Fruit fly (Drosophila melanogaster): Measurements from ENCODE around the gene Sfp87B.

The Sfp87B gene

DNA sequence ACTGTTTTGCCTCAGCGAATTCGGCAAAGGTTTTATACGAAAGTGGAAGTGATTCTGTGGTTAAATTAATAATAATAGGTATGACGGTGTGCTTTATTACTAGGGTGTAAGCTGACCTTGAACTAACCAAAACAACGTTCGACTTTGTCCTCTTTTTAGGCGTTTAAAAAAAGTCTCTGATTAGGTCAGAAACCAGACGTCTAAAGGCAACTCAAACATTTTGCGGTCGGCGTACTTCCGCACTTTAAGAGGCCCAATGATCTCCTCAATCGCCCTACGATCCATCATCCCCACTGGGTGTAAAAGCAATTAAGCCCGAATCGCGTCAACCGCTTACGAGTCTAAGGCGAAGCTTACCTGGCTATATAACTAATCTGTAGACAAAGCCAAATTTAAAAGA is 33.8 kb upstream of the Sfp87B start, which contains the start of gene Cyp313a3:
Gene Cyp313a3 (minus strand): TSS at position 101 of the 400 bp plus-strand sequence.
- no peak for TF ChIP-seq CG8159 (tag; optimal IDR thresholded peaks at IDR 0.05)
- no peak for TF ChIP-seq CG15710 (tag; optimal IDR thresholded peaks at IDR 0.05)
- TF ChIP-seq CG34367 (tag; optimal IDR thresholded peaks at IDR 0.05), result no peak
- TF ChIP-seq Pif1B (GFP tag; optimal IDR thresholded peaks at IDR 0.05), result no peak
- no peak for TF ChIP-seq CG8301 (tag; optimal IDR thresholded peaks at IDR 0.05)
- TF ChIP-seq Snoo (tag; optimal IDR thresholded peaks at IDR 0.05), result no peak
- no peak for TF ChIP-seq CG9948 (tag; optimal IDR thresholded peaks at IDR 0.05)
- no peak for TF ChIP-seq Ets98B (GFP tag; IDR thresholded peaks at IDR 0.05)
- no peak for TF ChIP-seq CG13204 (GFP tag; optimal IDR thresholded peaks at IDR 0.05)
- TF ChIP-seq Pif1A (GFP tag; optimal IDR thresholded peaks at IDR 0.05), result no peak
- no peak for TF ChIP-seq CG32121 (GFP tag; IDR thresholded peaks at IDR 0.05)
- TF ChIP-seq rn (GFP tag; IDR thresholded peaks at IDR 0.05), result no peak
- TF ChIP-seq EcR (GFP tag; optimal IDR thresholded peaks at IDR 0.05), result no peak
- no peak for TF ChIP-seq CG17806 (tag; optimal IDR thresholded peaks at IDR 0.05)
- no peak for TF ChIP-seq D1 (tag; optimal IDR thresholded peaks at IDR 0.05)
- TF ChIP-seq CG14655 (GFP tag; optimal IDR thresholded peaks at IDR 0.05), result no peak
- no peak for TF ChIP-seq CG4496 (GFP tag; IDR thresholded peaks at IDR 0.05)
- no peak for TF ChIP-seq fd96Ca (GFP tag; IDR thresholded peaks at IDR 0.05)
- TF ChIP-seq CG10348 (GFP tag; IDR thresholded peaks at IDR 0.05), result no peak

DNA sequence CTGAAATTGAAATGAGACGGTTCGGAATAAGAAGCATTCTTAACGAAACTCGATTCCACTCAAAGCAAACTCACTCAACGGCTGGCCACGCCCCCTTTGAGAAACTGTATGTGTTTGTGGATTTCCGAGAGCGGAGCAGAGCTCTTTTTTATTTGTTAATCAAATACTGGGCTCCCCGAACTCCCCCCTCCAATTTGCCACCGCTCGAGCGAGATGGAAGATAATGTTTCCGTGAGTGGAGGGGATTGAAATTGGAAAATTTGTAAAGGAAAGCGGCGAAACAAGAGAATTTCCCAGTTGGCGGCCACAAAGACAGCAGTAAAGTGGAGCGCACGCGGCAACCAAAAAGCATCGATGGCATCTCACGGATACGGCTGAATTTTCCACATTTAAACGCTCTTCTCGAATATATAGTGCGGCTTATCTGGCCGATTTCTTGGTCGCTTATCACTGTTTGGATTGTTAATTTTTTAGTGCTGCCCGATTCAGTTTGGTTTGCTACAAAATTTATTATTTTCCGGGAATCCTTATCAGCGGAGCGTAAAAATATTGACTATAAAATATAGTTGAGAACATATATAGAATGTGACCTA is 28.4 kb upstream of the Sfp87B start:
- peak; percentile 16 for TF ChIP-seq CG13204 (GFP tag; optimal IDR thresholded peaks at IDR 0.05)
- no peak for TF ChIP-seq D1 (tag; optimal IDR thresholded peaks at IDR 0.05)
- no peak for TF ChIP-seq Pif1A (GFP tag; optimal IDR thresholded peaks at IDR 0.05)
- TF ChIP-seq rn (GFP tag; IDR thresholded peaks at IDR 0.05), result no peak
- TF ChIP-seq fd96Ca (GFP tag; IDR thresholded peaks at IDR 0.05), result peak; percentile 52; the same call in 1 of the 3 replicates
- peak; percentile 31; the same call in 1 of the 3 replicates for TF ChIP-seq CG4496 (GFP tag; IDR thresholded peaks at IDR 0.05)
- no peak for TF ChIP-seq Snoo (tag; optimal IDR thresholded peaks at IDR 0.05)
- TF ChIP-seq EcR (GFP tag; optimal IDR thresholded peaks at IDR 0.05), result no peak
- no peak for TF ChIP-seq CG17806 (tag; optimal IDR thresholded peaks at IDR 0.05)
- TF ChIP-seq Ets98B (GFP tag; IDR thresholded peaks at IDR 0.05), result no peak; the same call in 1 of the 2 replicates
- TF ChIP-seq CG8301 (tag; optimal IDR thresholded peaks at IDR 0.05), result no peak
- no peak for TF ChIP-seq gl (tag; optimal IDR thresholded peaks at IDR 0.05)
- no peak for TF ChIP-seq CG32121 (GFP tag; IDR thresholded peaks at IDR 0.05)
- TF ChIP-seq CG34367 (tag; optimal IDR thresholded peaks at IDR 0.05), result no peak
- TF ChIP-seq CG14655 (GFP tag; optimal IDR thresholded peaks at IDR 0.05), result no peak
- TF ChIP-seq CG15710 (tag; optimal IDR thresholded peaks at IDR 0.05), result no peak

dm6 chr3R:12248243-12248642 is 24.7 kb upstream of the Sfp87B start:
- TF ChIP-seq fd96Ca (GFP tag; IDR thresholded peaks at IDR 0.05), result no peak
- no peak for TF ChIP-seq CG8301 (tag; optimal IDR thresholded peaks at IDR 0.05)
- TF ChIP-seq Pif1B (GFP tag; optimal IDR thresholded peaks at IDR 0.05), result no peak

DNA sequence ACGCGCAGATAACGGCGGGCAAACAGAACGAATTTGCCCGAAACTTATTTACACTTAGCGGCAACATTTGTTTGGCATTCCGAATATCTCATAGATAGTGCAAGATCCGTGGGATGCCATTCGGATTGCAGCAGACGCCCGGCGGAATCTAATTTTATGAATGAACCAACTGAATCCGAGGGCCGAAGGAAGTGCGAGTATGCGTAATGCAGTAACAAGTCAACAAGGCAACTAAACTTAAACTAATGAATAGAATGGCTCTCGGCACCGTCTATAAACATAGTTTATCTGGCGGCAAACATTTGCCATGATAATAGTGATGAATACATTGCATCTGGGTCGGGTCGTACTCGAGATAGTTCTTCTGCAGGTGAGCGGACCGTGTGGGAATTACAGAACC is 22.7 kb upstream of the Sfp87B start:
- TF ChIP-seq CG32121 (GFP tag; IDR thresholded peaks at IDR 0.05) (no peak), CG9948 (tag; optimal IDR thresholded peaks at IDR 0.05) (no peak), rn (GFP tag; IDR thresholded peaks at IDR 0.05) (no peak), CG13204 (GFP tag; optimal IDR thresholded peaks at IDR 0.05) (no peak), CG8159 (tag; optimal IDR thresholded peaks at IDR 0.05) (no peak)

DNA sequence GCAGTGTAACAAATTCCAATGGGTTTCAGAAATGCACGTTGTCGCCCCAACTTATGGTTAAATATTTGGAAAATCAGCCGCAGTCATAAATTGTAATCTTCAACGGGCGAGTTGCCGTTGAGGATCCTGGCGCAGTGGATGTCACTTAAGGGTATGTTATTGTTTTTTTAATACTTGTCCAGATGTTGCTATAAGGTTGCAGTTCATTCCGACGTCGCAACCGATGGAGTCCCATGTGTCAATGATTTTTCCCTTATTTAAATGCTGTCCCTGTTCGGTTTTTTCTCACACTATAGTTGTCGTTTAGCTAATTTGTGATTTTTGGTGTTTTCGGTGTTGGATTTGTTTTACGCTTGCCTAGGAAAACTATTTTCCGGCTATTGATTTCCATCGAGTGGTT is 21.4 kb upstream of the Sfp87B start:
- TF ChIP-seq Pif1B (GFP tag; optimal IDR thresholded peaks at IDR 0.05) (no peak), CG12605 (GFP tag; IDR thresholded peaks at IDR 0.05) (no peak), CG34367 (tag; optimal IDR thresholded peaks at IDR 0.05) (no peak), CG10348 (GFP tag; IDR thresholded peaks at IDR 0.05) (no peak), CG9948 (tag; optimal IDR thresholded peaks at IDR 0.05) (no peak), CG17806 (tag; optimal IDR thresholded peaks at IDR 0.05) (no peak), CG8159 (tag; optimal IDR thresholded peaks at IDR 0.05) (no peak), Snoo (tag; optimal IDR thresholded peaks at IDR 0.05) (no peak), CG4496 (GFP tag; IDR thresholded peaks at IDR 0.05) (no peak)

DNA sequence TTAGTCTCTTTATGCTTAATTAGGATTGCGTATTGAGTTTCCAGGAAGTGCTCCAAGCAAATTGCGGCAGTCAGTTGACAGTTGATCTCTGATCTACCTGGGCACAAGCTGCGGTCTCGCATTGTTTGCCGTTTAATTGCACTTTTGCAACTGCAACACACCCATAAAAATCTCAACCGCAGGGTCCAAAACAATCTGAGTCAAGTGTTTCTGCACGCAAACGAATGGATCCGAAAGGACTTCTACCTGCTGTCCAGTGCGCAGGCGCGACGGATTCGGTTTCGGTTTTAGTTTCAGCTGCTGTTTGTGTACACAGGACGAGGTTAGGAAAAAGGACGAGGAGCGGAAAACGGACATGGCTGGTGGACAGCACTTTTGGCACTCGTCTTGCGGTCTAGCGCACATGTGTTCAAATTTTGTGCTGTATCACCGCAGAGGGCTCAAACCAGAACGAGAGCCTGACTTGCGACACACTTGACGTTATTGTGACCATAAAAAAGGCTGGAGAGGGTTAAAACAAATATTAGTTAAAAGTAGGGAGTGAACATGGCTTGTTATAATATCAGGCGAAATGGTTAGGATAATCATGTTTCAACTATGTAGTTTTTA is 20.4 kb upstream of the Sfp87B start:
- no peak for TF ChIP-seq CG9948 (tag; optimal IDR thresholded peaks at IDR 0.05)
- TF ChIP-seq gl (tag; optimal IDR thresholded peaks at IDR 0.05), result no peak
- no peak for TF ChIP-seq rn (GFP tag; IDR thresholded peaks at IDR 0.05)
- TF ChIP-seq CG10348 (GFP tag; IDR thresholded peaks at IDR 0.05), result no peak
- no peak for TF ChIP-seq CG12605 (GFP tag; IDR thresholded peaks at IDR 0.05)
- no peak for TF ChIP-seq fd96Ca (GFP tag; IDR thresholded peaks at IDR 0.05)
- TF ChIP-seq CG13204 (GFP tag; optimal IDR thresholded peaks at IDR 0.05), result no peak
- no peak for TF ChIP-seq CG34367 (tag; optimal IDR thresholded peaks at IDR 0.05)
- TF ChIP-seq Ets98B (GFP tag; IDR thresholded peaks at IDR 0.05), result no peak
- TF ChIP-seq Pif1B (GFP tag; optimal IDR thresholded peaks at IDR 0.05), result no peak
- no peak for TF ChIP-seq Snoo (tag; optimal IDR thresholded peaks at IDR 0.05)
- no peak for TF ChIP-seq CG8301 (tag; optimal IDR thresholded peaks at IDR 0.05)
- TF ChIP-seq CG8159 (tag; optimal IDR thresholded peaks at IDR 0.05), result no peak
- TF ChIP-seq CG32121 (GFP tag; IDR thresholded peaks at IDR 0.05), result no peak
